Fruit fly (Drosophila melanogaster): ENCODE measurements around the gene CG32192.

CG32192 gene

dm6 chr3L:18076649-18077048 is 36.5 kb downstream of the CG32192 start:
- TF ChIP-seq tj (GFP tag; optimal IDR thresholded peaks at IDR 0.05) (no peak), pad (GFP tag; optimal IDR thresholded peaks at IDR 0.05) (no peak), bab1 (GFP tag; optimal IDR thresholded peaks at IDR 0.05) (no peak), Clk (GFP tag; optimal IDR thresholded peaks at IDR 0.05) (no peak), CG7045 (GFP tag; optimal IDR thresholded peaks at IDR 0.05) (no peak), Hr96 (GFP tag; optimal IDR thresholded peaks at IDR 0.05) (no peak), cic (GFP tag; optimal IDR thresholded peaks at IDR 0.05) (no peak), CG1620 (GFP tag; optimal IDR thresholded peaks at IDR 0.05) (no peak), CG5204 (GFP tag; optimal IDR thresholded peaks at IDR 0.05) (no peak), CG11617 (GFP tag; optimal IDR thresholded peaks at IDR 0.05) (no peak), CG7101 (tag; optimal IDR thresholded peaks at IDR 0.05) (no peak), Mnt (GFP tag; optimal IDR thresholded peaks at IDR 0.05) (no peak), CG14711 (tag; optimal IDR thresholded peaks at IDR 0.05) (no peak), kay (GFP tag; ENCODE audit: borderline replicate concordance) (no peak), CG33017 (tag; optimal IDR thresholded peaks at IDR 0.05) (no peak), cnc (optimal IDR thresholded peaks at IDR 0.05) (no peak), toe (GFP tag; optimal IDR thresholded peaks at IDR 0.05) (no peak), CG12768 (GFP tag; optimal IDR thresholded peaks at IDR 0.05) (no peak), Crg-1 (GFP tag; optimal IDR thresholded peaks at IDR 0.05) (no peak)

- TF ChIP-seq Clk (GFP tag; optimal IDR thresholded peaks at IDR 0.05) (no peak), CG14711 (tag; optimal IDR thresholded peaks at IDR 0.05) (peak; percentile 38), kay (GFP tag; ENCODE audit: borderline replicate concordance) (no peak), bab1 (GFP tag; optimal IDR thresholded peaks at IDR 0.05) (peak; percentile 66), CG33017 (tag; optimal IDR thresholded peaks at IDR 0.05) (peak; percentile 5), cnc (optimal IDR thresholded peaks at IDR 0.05) (no peak), CG1620 (GFP tag; optimal IDR thresholded peaks at IDR 0.05) (no peak), cic (GFP tag; optimal IDR thresholded peaks at IDR 0.05) (no peak), CG11617 (GFP tag; optimal IDR thresholded peaks at IDR 0.05) (peak; percentile 7), Mnt (GFP tag; optimal IDR thresholded peaks at IDR 0.05) (no peak), CG7101 (tag; optimal IDR thresholded peaks at IDR 0.05) (peak; percentile 36), toe (GFP tag; optimal IDR thresholded peaks at IDR 0.05) (no peak), CG5204 (GFP tag; optimal IDR thresholded peaks at IDR 0.05) (no peak), Crg-1 (GFP tag; optimal IDR thresholded peaks at IDR 0.05) (no peak), CG12768 (GFP tag; optimal IDR thresholded peaks at IDR 0.05) (no peak), CG7045 (GFP tag; optimal IDR thresholded peaks at IDR 0.05) (no peak), pad (GFP tag; optimal IDR thresholded peaks at IDR 0.05) (peak; percentile 34), tj (GFP tag; optimal IDR thresholded peaks at IDR 0.05) (peak; percentile 13), Hr96 (GFP tag; optimal IDR thresholded peaks at IDR 0.05) (no peak), ovo (GFP tag; optimal IDR thresholded peaks at IDR 0.05) (no peak)
These were observed 37.7 kb downstream of the CG32192 start for dm6 chr3L:18077649-18078417.

DNA sequence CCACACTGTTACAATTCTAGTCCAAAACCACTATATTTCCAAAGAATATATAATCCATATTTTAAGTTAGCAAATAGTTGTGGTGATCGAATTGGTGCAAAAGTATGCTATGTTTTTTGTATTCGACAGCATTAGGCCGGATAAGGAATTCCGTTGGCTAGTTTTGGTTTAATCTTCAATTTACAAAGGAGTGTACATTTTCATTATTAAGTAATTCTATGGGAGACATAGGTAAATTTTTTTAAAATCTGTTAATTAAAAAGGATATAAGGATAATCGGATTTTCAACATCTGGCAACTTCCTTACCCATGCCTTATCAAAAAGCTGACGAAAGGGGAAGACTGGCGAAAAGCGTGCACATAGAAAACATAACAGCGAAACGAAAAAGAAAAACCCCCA is 38.5 kb downstream of the CG32192 start:
- TF ChIP-seq Hr96 (GFP tag; optimal IDR thresholded peaks at IDR 0.05) = no peak
- no peak for TF ChIP-seq CG14711 (tag; optimal IDR thresholded peaks at IDR 0.05)
- TF ChIP-seq kay (GFP tag; ENCODE audit: borderline replicate concordance) = no peak
- no peak for TF ChIP-seq CG12768 (GFP tag; optimal IDR thresholded peaks at IDR 0.05)
- no peak for TF ChIP-seq tj (GFP tag; optimal IDR thresholded peaks at IDR 0.05)
- no peak for TF ChIP-seq pad (GFP tag; optimal IDR thresholded peaks at IDR 0.05)
- TF ChIP-seq CG7101 (tag; optimal IDR thresholded peaks at IDR 0.05) = no peak
- TF ChIP-seq cic (GFP tag; optimal IDR thresholded peaks at IDR 0.05) = no peak

DNA sequence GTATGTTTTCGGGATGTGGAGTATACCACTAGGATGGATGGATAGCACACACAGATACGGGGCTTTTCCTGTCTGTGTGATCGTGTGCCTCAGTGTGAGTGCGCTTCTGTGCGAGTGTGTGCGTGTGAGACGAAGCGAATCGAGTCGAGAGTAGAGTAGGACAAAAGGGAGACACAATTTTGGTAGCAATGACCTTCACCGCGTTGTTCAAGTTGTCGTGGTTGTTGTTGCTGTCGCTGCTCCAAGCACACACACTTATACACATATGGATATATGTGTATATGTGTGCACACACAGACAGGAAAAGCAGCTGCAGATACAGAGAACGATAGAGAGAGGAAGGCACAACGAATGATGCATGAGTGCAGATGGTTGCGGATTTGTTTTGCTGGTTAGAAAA is 39.0 kb downstream of the CG32192 start:
- TF ChIP-seq ovo (GFP tag; optimal IDR thresholded peaks at IDR 0.05) (no peak), CG14711 (tag; optimal IDR thresholded peaks at IDR 0.05) (no peak), CG11617 (GFP tag; optimal IDR thresholded peaks at IDR 0.05) (no peak), cic (GFP tag; optimal IDR thresholded peaks at IDR 0.05) (no peak), CG12768 (GFP tag; optimal IDR thresholded peaks at IDR 0.05) (no peak), kay (GFP tag; ENCODE audit: borderline replicate concordance) (no peak), Hr96 (GFP tag; optimal IDR thresholded peaks at IDR 0.05) (no peak), CG5204 (GFP tag; optimal IDR thresholded peaks at IDR 0.05) (no peak), CG33017 (tag; optimal IDR thresholded peaks at IDR 0.05) (no peak), bab1 (GFP tag; optimal IDR thresholded peaks at IDR 0.05) (no peak), CG1620 (GFP tag; optimal IDR thresholded peaks at IDR 0.05) (no peak), pad (GFP tag; optimal IDR thresholded peaks at IDR 0.05) (no peak), Mnt (GFP tag; optimal IDR thresholded peaks at IDR 0.05) (no peak), Clk (GFP tag; optimal IDR thresholded peaks at IDR 0.05) (no peak), tj (GFP tag; optimal IDR thresholded peaks at IDR 0.05) (no peak), CG7045 (GFP tag; optimal IDR thresholded peaks at IDR 0.05) (no peak), cnc (optimal IDR thresholded peaks at IDR 0.05) (no peak), CG7101 (tag; optimal IDR thresholded peaks at IDR 0.05) (no peak), toe (GFP tag; optimal IDR thresholded peaks at IDR 0.05) (no peak)

dm6 chr3L:18079610-18080497 is 39.7 kb downstream of the CG32192 start:
- TF ChIP-seq kay (GFP tag; ENCODE audit: borderline replicate concordance) (peak; percentile 27), Crg-1 (GFP tag; optimal IDR thresholded peaks at IDR 0.05) (no peak)
